Worm (Caenorhabditis elegans) whole organism, mixed stage, embryonic: Measurements from ENCODE around the gene F14E5.8.

Experiments used
- M03D4.4 ChIP-seq: sonication (generic microtip); optimal IDR thresholded peaks from 2 replicates; lab custom pipeline; 2017; ENCODE audit warnings: mild to moderate bottlenecking, missing genetic modification characterization, missing compliant biosample characterization
- blmp-1 ChIP-seq: fragments of 150-350 bp; optimal IDR thresholded peaks from 2 replicates; lab custom pipeline; 2014; ENCODE audit warnings: missing biosample characterization, missing genetic modification characterization
- ceh-39 ChIP-seq: fragments of 150-350 bp; optimal IDR thresholded peaks from 2 replicates; lab custom pipeline; 2014; ENCODE audit warnings: missing biosample characterization, missing genetic modification characterization
- ceh-43 ChIP-seq: fragments of 200-800 bp; sonication (Bioruptor generic); optimal IDR thresholded peaks from 2 replicates; lab custom pipeline; 2018; ENCODE audit warnings: mild to moderate bottlenecking, missing genetic modification characterization, moderate library complexity, missing compliant biosample characterization
- ceh-83 ChIP-seq: fragments of 200-800 bp; sonication (Bioruptor generic); optimal IDR thresholded peaks from 2 replicates; lab custom pipeline; 2018; ENCODE audit warnings: mild to moderate bottlenecking, missing genetic modification characterization, missing compliant biosample characterization
- cnd-1 ChIP-seq: fragments of 200-800 bp; sonication (Bioruptor generic); optimal IDR thresholded peaks from 2 replicates; lab custom pipeline; 2018; ENCODE audit warnings: mild to moderate bottlenecking, missing genetic modification characterization, missing compliant biosample characterization
- drap-1 ChIP-seq: fragments of 200-800 bp; sonication (Bioruptor generic); optimal IDR thresholded peaks from 3 replicates; lab custom pipeline; 2018; ENCODE audit warnings: mild to moderate bottlenecking, missing genetic modification characterization, missing compliant biosample characterization
- elt-1 ChIP-seq: sonication (generic microtip); optimal IDR thresholded peaks from 2 replicates; lab custom pipeline; 2017; ENCODE audit warnings: missing genetic modification characterization, mild to moderate bottlenecking, missing compliant biosample characterization, antibody characterized with exemption, moderate library complexity, borderline replicate concordance; ENCODE audit not compliant: insufficient read depth
- flh-1 ChIP-seq: fragments of 200-800 bp; sonication (Bioruptor generic); optimal IDR thresholded peaks from 2 replicates; lab custom pipeline; 2018; ENCODE audit warnings: mild to moderate bottlenecking, missing genetic modification characterization, moderate library complexity, missing compliant biosample characterization
- hlh-1 ChIP-seq: fragments of 150-350 bp; optimal IDR thresholded peaks from 2 replicates; lab custom pipeline; 2014; ENCODE audit warnings: missing biosample characterization, missing genetic modification reagents, missing genetic modification characterization
- lin-32 ChIP-seq: fragments of 200-800 bp; sonication (Bioruptor generic); optimal IDR thresholded peaks from 2 replicates; lab custom pipeline; 2018; ENCODE audit warnings: mild to moderate bottlenecking, missing genetic modification characterization, missing compliant biosample characterization
- lsy-2 ChIP-seq: fragments of 150-350 bp; optimal IDR thresholded peaks from 2 replicates; lab custom pipeline; 2014; ENCODE audit warnings: missing biosample characterization, missing genetic modification characterization
- mls-2 ChIP-seq: sonication (generic microtip); optimal IDR thresholded peaks from 2 replicates; lab custom pipeline; 2016; ENCODE audit warnings: mild to moderate bottlenecking, missing genetic modification characterization, moderate library complexity, missing compliant biosample characterization
- nhr-12 ChIP-seq: fragments of 150-350 bp; optimal IDR thresholded peaks from 2 replicates; lab custom pipeline; 2014; ENCODE audit warnings: missing biosample characterization, missing genetic modification characterization
- nhr-2 ChIP-seq: fragments of 150-350 bp; optimal IDR thresholded peaks from 2 replicates; lab custom pipeline; 2014; ENCODE audit warnings: missing biosample characterization, missing genetic modification characterization
- nhr-237 ChIP-seq: fragments of 150-350 bp; optimal IDR thresholded peaks from 2 replicates; lab custom pipeline; 2014; ENCODE audit warnings: missing biosample characterization, missing genetic modification characterization
- nhr-28 ChIP-seq: fragments of 150-350 bp; optimal IDR thresholded peaks from 2 replicates; lab custom pipeline; 2014; ENCODE audit warnings: missing biosample characterization, missing genetic modification characterization
- nhr-76 ChIP-seq: sonication (generic microtip); optimal IDR thresholded peaks from 2 replicates; lab custom pipeline; 2017; ENCODE audit warnings: missing biosample characterization, missing genetic modification characterization
- pha-4 ChIP-seq: fragments of 150-350 bp; optimal IDR thresholded peaks from 2 replicates; lab custom pipeline; 2018; ENCODE audit warnings: missing biosample characterization, missing genetic modification reagents, missing genetic modification characterization
- sem-2 ChIP-seq: fragments of 200-800 bp; sonication (Bioruptor generic); optimal IDR thresholded peaks from 2 replicates; lab custom pipeline; 2018; ENCODE audit warnings: mild to moderate bottlenecking, missing genetic modification characterization, missing compliant biosample characterization
- unc-120 ChIP-seq: sonication (generic microtip); optimal IDR thresholded peaks from 2 replicates; lab custom pipeline; 2017; ENCODE audit warnings: missing genetic modification characterization, missing compliant biosample characterization; ENCODE audit not compliant: poor library complexity, severe bottlenecking
- unc-39 ChIP-seq: fragments of 150-350 bp; optimal IDR thresholded peaks from 2 replicates; lab custom pipeline; 2014; ENCODE audit warnings: missing biosample characterization, missing genetic modification characterization
- unc-62 ChIP-seq: fragments of 150-350 bp; optimal IDR thresholded peaks from 2 replicates; lab custom pipeline; 2014; ENCODE audit warnings: missing biosample characterization, missing genetic modification reagents, missing genetic modification characterization
- zip-8 ChIP-seq: fragments of 150-350 bp; optimal IDR thresholded peaks from 2 replicates; lab custom pipeline; 2014; ENCODE audit warnings: missing biosample characterization, missing genetic modification characterization
- ztf-11 ChIP-seq: fragments of 150-350 bp; optimal IDR thresholded peaks from 2 replicates; lab custom pipeline; 2014; ENCODE audit warnings: missing biosample characterization, missing genetic modification characterization

The F14E5.8 gene

ce11 chrII:8415462-8416037, 4.3 kb upstream of the F14E5.8 start:
- TF ChIP-seq M03D4.4 (no peak), cnd-1 (tag; lab: Kevin White, UChicago) (peak; percentile 17), drap-1 (no peak), sem-2 (GFP tag; lab: Kevin White, UChicago) (peak; percentile 13), mls-2 (tag; lab: Kevin White, UChicago) (peak; percentile 20), nhr-76 (tag; lab: Kevin White, UChicago) (no peak), zip-8 (tag; lab: Kevin White, UChicago) (peak; percentile 89), nhr-2 (peak; percentile 88)

DNA sequence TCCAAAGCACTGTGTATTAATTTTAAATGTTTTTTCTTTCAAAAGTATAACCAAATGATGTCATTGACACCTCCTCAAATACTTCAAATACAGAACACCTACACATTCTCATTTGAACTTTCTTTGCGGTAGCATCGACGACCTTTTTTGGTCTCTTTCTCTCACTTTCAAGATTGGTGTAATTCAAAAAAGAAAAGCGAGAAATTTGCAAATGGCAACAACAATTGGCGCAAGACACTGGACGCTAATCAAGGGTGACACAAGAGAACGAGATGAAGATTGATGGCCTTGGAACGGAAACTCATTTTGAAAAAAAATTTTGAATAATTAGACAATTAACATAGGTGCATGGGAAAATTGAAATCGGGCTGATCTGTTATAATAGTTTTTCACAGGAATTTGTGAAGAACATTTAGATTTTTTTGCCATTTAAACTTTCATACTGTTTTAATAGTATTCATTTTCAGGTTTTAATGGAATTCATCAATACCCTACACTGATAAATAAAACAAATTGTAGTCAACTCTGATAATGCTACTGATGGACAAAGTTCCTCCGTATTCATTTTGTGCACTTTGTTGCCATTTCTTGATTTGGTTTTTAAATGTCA, 2.7 kb upstream of the F14E5.8 start, which contains the start of gene fdgt-2:
Gene fdgt-2 (plus strand): TSS at position 560 of the 610 bp plus-strand sequence.
- no peak for TF ChIP-seq lin-32 (GFP tag; lab: Kevin White, UChicago)
- peak; percentile 73 for TF ChIP-seq unc-62 (GFP tag; lab: Kevin White, UChicago)

- TF ChIP-seq ceh-83 (GFP tag; lab: Kevin White, UChicago), result no peak
- no peak for TF ChIP-seq nhr-28 (tag; lab: Kevin White, UChicago)
- TF ChIP-seq flh-1 (GFP tag; lab: Kevin White, UChicago), result no peak
- TF ChIP-seq lsy-2 (tag; lab: Kevin White, UChicago), result peak; percentile 76
- TF ChIP-seq, all 35 proteins: peak for 1
These were observed 883 bp upstream of the F14E5.8 start for ce11 chrII:8419015-8419414.

DNA sequence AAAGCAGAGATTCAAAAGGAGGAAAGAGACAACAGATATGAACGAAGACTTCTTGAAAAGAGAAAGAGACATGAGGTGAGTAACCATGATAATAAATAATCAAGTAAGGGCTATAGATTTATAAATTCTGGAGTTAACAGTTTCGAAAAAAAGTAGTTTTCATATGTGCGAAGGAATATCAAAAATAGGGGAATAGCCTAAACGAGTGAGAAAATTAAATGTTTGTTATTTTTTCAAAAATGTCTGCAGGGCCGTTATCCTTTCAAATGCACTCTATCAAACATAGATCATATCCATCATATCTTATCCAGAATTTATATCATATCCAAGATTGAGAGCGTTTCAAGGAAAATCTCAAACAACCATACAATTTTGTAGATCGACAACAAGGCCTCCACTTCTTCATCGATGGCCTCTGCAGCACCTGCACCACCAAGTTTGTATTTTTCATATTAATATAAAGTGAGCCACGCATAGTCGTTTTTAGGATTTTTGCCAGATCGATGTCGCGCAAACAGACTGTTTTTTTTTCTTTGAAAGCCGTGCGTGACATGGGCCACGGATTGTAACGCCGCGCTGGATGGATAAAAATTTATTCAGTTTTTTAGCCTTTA, 984 bp downstream of the F14E5.8 start:
- no peak for TF ChIP-seq nhr-12 (tag; lab: Kevin White, UChicago)
- peak; percentile 76 for TF ChIP-seq lsy-2 (tag; lab: Kevin White, UChicago)

ce11 chrII:8428758-8428946, 8.8 kb downstream of the F14E5.8 start, which contains the start of gene F14E5.2:
TSS of gene F14E5.2 (minus strand) at chrII:8428858.
- TF ChIP-seq zip-8 (tag; lab: Kevin White, UChicago), result no peak
- TF ChIP-seq blmp-1 (tag; lab: Kevin White, UChicago), result no peak
- TF ChIP-seq unc-39 (tag; lab: Kevin White, UChicago), result no peak
- TF ChIP-seq ceh-43 (GFP tag; lab: Kevin White, UChicago), result no peak
- TF ChIP-seq lsy-2 (tag; lab: Kevin White, UChicago), result no peak
- no peak for TF ChIP-seq lin-32 (GFP tag; lab: Kevin White, UChicago)
- TF ChIP-seq sem-2 (GFP tag; lab: Kevin White, UChicago), result no peak
- TF ChIP-seq ceh-83 (GFP tag; lab: Kevin White, UChicago), result no peak
- TF ChIP-seq ztf-11 (tag; lab: Kevin White, UChicago), result no peak
- no peak for TF ChIP-seq nhr-76 (tag; lab: Kevin White, UChicago)
- no peak for TF ChIP-seq hlh-1 (tag; lab: Kevin White, UChicago)
- no peak for TF ChIP-seq mls-2 (tag; lab: Kevin White, UChicago)
- no peak for TF ChIP-seq flh-1 (GFP tag; lab: Kevin White, UChicago)
- no peak for TF ChIP-seq unc-120 (tag; lab: Kevin White, UChicago)
- TF ChIP-seq ceh-39, result no peak
- TF ChIP-seq nhr-237 (tag; lab: Kevin White, UChicago), result no peak
- TF ChIP-seq, all 35 proteins: peak for 0

DNA sequence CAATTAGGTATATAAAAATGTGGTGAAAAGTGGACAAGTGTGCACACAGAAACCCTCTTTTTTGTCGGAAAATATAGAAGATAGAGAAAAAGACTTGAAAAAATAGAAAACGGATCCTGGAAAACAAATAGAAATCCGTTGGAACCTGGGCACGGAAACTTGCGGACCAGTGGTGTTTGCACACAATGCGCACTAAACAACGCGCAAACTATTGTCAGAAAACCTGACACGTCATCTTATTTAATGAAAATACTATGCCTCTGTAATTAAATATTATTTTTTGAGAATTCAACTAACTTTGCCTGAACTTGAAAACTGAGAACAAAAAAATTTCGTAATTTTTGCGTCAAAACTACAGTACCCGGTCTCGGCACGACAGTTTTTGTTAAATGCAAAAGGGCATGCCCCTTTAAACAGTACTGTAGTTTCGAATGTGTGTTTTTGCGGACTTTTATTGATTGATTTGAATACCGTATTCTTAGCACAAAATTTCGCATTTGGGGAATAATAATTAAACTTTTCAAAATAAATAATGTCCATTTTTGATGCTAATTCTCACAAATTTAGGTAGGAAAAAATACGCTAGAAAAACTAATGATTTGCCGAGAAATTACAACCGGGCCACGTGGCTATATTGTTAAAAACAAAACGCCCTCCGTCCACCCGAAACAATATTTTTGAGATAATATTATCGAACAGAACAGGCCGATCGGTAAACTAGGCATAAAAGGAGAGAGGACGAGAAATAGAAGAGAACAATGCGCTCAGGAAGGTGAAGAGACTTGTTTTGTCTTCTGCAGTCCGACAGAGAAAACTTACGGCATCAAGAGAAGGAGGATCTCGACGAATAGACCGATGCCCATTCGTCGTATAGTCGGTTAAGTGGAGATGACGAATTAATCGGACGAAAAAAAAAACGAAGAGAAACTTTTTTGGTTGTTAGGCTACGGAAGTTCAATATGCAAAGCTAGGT, 9.3 kb downstream of the F14E5.8 start:
- no peak for TF ChIP-seq ceh-39
- peak; percentile 43 for TF ChIP-seq lsy-2 (tag; lab: Kevin White, UChicago)
- TF ChIP-seq elt-1 (tag; lab: Kevin White, UChicago), result no peak
- TF ChIP-seq hlh-1 (tag; lab: Kevin White, UChicago), result no peak
- no peak for TF ChIP-seq blmp-1 (tag; lab: Kevin White, UChicago)
- TF ChIP-seq pha-4 (tag; lab: Kevin White, UChicago), result no peak
- no peak for TF ChIP-seq nhr-12 (tag; lab: Kevin White, UChicago)
- peak; percentile 16 for TF ChIP-seq zip-8 (tag; lab: Kevin White, UChicago)
